Worm (Caenorhabditis elegans): Measurements from ENCODE around the gene mes-4.

DNA sequence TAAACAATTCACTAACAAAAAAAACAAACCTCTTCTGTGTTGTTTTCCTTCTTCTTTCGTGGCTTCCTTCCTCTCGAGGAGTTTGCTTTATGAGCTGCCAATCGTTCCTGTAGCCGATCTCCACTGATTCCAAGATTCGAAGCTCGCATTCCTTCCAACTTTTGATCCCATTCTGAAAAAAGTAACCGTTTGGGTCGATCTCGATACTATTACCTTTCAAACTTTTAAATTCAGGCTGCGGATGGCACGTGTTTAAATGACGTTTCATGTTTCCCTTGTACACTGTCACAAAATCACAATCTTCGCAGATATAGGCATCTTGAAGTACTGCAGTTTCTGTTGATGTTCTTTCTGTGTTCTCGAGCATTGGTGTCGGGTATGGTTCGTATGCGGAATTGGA, 49.9 kb downstream of the mes-4 start:
- no peak for TF ChIP-seq elt-3 (tag; optimal IDR thresholded peaks at IDR 0.05)
- TF ChIP-seq jun-1 (tag; optimal IDR thresholded peaks at IDR 0.05) = no peak
- no peak for TF ChIP-seq ama-1 (optimal IDR thresholded peaks at IDR 0.05)
- no peak for TF ChIP-seq ztf-11 (tag; optimal IDR thresholded peaks at IDR 0.05)
- TF ChIP-seq nhr-28 (tag; optimal IDR thresholded peaks at IDR 0.05) = no peak
- no peak for TF ChIP-seq snpc-4 (tag; optimal IDR thresholded peaks at IDR 0.05)
- no peak for TF ChIP-seq nhr-84 (tag; optimal IDR thresholded peaks at IDR 0.05)
- TF ChIP-seq lsy-2 (tag; optimal IDR thresholded peaks at IDR 0.05) = no peak
- no peak for TF ChIP-seq ztf-4 (tag; optimal IDR thresholded peaks at IDR 0.05)
- TF ChIP-seq C04F5.9 (tag; optimal IDR thresholded peaks at IDR 0.05) = no peak
- TF ChIP-seq blmp-1 (tag; optimal IDR thresholded peaks at IDR 0.05) = no peak
- TF ChIP-seq egl-27 (tag; optimal IDR thresholded peaks at IDR 0.05) = no peak

All from whole organism, L1 larva.